Worm (Caenorhabditis elegans): ENCODE data around the gene mdt-15.

mdt-15 gene

DNA sequence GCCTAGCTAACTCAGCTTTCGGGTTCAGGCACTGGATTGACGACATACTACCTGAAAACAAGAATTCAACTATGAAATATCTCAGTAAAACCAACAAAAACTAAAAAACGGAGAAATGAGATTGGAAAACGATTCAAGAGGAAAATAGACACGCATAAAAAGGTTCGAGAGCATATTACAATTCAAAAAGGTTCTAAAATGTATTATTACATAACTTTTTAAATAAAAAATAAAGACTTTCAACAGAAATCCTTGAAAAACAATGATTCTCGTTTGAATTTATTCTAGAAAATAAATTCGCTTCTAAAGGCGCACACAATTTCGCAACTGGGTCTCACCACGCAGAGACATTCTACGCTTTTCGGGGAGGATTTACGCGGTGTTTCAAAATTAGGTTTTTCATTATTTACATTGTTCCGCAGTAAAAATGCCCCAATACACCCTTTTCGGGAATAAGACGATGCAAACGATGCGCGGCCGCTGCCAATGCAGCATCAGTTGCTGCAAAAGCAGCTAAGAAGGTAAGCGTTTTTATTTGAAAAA is 22.2 kb upstream of the mdt-15 start, which contains the start of the genes cct-6 and alh-9 (continued):
- TF ChIP-seq F37B4.10 (GFP tag; IDR thresholded peaks at IDR 0.05): no peak
- TF ChIP-seq nhr-27 (tag; optimal IDR thresholded peaks at IDR 0.05): no peak
- TF ChIP-seq hmg-1.2 (GFP tag; IDR thresholded peaks at IDR 0.05): peak; percentile 37; the same call in 1 of the 2 replicates
- TF ChIP-seq lsl-1 (GFP tag; optimal IDR thresholded peaks at IDR 0.05): peak; percentile 55
- TF ChIP-seq hlh-12 (tag; optimal IDR thresholded peaks at IDR 0.05): no peak
- TF ChIP-seq nhr-90 (tag; optimal IDR thresholded peaks at IDR 0.05): no peak
- TF ChIP-seq lin-40 (tag; optimal IDR thresholded peaks at IDR 0.05): peak; percentile 31
- TF ChIP-seq rpc-1 (optimal IDR thresholded peaks at IDR 0.05): no peak
- no peak for TF ChIP-seq rpc-1 (tag; optimal IDR thresholded peaks at IDR 0.05)
- TF ChIP-seq attf-5 (GFP tag; optimal IDR thresholded peaks at IDR 0.05): peak; percentile 64
- no peak for TF ChIP-seq F39B2.1 (GFP tag; IDR thresholded peaks at IDR 0.05)
- peak; percentile 58 for TF ChIP-seq mcd-1 (GFP tag; IDR thresholded peaks at IDR 0.05)
- peak; percentile 20; the same call in 1 of the 2 replicates for TF ChIP-seq nfyb-1 (GFP tag; IDR thresholded peaks at IDR 0.05)
- peak; percentile 64; the same call in 1 of the 2 replicates for TF ChIP-seq pbrm-1 (GFP tag; IDR thresholded peaks at IDR 0.05)
- TF ChIP-seq bed-2 (GFP tag; IDR thresholded peaks at IDR 0.05): no peak
- peak; percentile 77 for TF ChIP-seq hsf-1 (GFP tag; IDR thresholded peaks at IDR 0.05)
- peak; percentile 61 for TF ChIP-seq F23B12.7 (tag; optimal IDR thresholded peaks at IDR 0.05; ENCODE audit: insufficient read depth)

DNA sequence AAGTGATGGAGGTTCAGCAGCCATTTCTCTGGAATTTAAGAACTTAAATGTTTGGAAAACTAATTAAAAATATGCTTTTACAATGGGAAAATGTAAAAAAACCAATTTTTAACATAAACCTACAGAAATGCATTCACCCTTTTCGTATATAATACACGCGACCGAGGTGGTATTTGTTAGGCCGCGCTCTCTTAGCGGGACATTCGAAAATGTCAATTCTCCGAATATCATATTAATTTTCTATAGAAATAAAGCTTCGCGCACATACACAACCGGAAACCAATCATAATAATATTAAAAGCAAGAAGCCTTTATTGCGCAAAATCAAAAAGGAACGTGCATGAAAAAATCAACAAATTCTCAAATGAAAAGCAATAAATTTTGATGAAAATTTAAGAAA is 19.7 kb upstream of the mdt-15 start, which contains the start of gene ddx-23:
ddx-23 (minus strand) TSS at position 30 of the 400 bp plus-strand sequence.
- TF ChIP-seq cebp-1 (GFP tag; IDR thresholded peaks at IDR 0.05) (no peak), cebp-1 (tag; optimal IDR thresholded peaks at IDR 0.05) (peak; percentile 39), F57A8.1 (GFP tag; optimal IDR thresholded peaks at IDR 0.05) (no peak), ceh-58 (GFP tag; IDR thresholded peaks at IDR 0.05) (no peak), hlh-26 (GFP tag; conservative IDR thresholded peaks at IDR 0.05) (no peak), F10E7.11 (tag; optimal IDR thresholded peaks at IDR 0.05) (peak; percentile 58), fkh-3 (tag; optimal IDR thresholded peaks at IDR 0.05) (no peak), unc-62 (GFP tag; optimal IDR thresholded peaks at IDR 0.05) (no peak), attf-3 (GFP tag; conservative IDR thresholded peaks at IDR 0.05) (no peak), rcor-1 (GFP tag; IDR thresholded peaks at IDR 0.05) (no peak), rpc-1 (optimal IDR thresholded peaks at IDR 0.05) (no peak), rpc-1 (tag; optimal IDR thresholded peaks at IDR 0.05) (no peak), nfya-2 (GFP tag; IDR thresholded peaks at IDR 0.05) (no peak), B0019.2 (GFP tag; conservative IDR thresholded peaks at IDR 0.05) (no peak), ets-4 (GFP tag; optimal IDR thresholded peaks at IDR 0.05) (no peak), F55B11.4 (tag; optimal IDR thresholded peaks at IDR 0.05; ENCODE audit: borderline replicate concordance, insufficient read depth) (no peak), mes-4 (tag; optimal IDR thresholded peaks at IDR 0.05) (no peak), him-1 (tag; optimal IDR thresholded peaks at IDR 0.05) (no peak), aptf-3 (GFP tag; IDR thresholded peaks at IDR 0.05) (0 out of 2 replicates have a peak, but pooled peaks have one; percentile 51), hlh-12 (tag; optimal IDR thresholded peaks at IDR 0.05) (peak; percentile 28), Y53G8AR.9 (GFP tag; conservative IDR thresholded peaks at IDR 0.05) (no peak; the same call in 1 of the 2 replicates), B0035.1 (tag; optimal IDR thresholded peaks at IDR 0.05) (no peak), hmg-20 (GFP tag; IDR thresholded peaks at IDR 0.05) (no peak), ceh-79 (tag; optimal IDR thresholded peaks at IDR 0.05) (peak; percentile 39), ccch-3 (GFP tag; optimal IDR thresholded peaks at IDR 0.05) (no peak), mxl-1 (tag; optimal IDR thresholded peaks at IDR 0.05) (no peak), dpff-1 (tag; optimal IDR thresholded peaks at IDR 0.05) (no peak), cebp-2 (GFP tag; IDR thresholded peaks at IDR 0.05) (no peak), egl-44 (GFP tag; IDR thresholded peaks at IDR 0.05) (no peak), bed-1 (GFP tag; IDR thresholded peaks at IDR 0.05) (peak; percentile 29; the same call in 1 of the 2 replicates), ceh-27 (GFP tag; optimal IDR thresholded peaks at IDR 0.05) (no peak), ekl-4 (GFP tag; IDR thresholded peaks at IDR 0.05) (no peak), F33H1.4 (GFP tag; IDR thresholded peaks at IDR 0.05) (peak; percentile 43; the same call in 1 of the 2 replicates), ztf-18 (tag; optimal IDR thresholded peaks at IDR 0.05) (peak; percentile 15), xnd-1 (tag; optimal IDR thresholded peaks at IDR 0.05) (peak; percentile 38)

Data from whole organism, young adult.